Fruit fly (Drosophila melanogaster): ENCODE data around the gene CG34164.

DNA sequence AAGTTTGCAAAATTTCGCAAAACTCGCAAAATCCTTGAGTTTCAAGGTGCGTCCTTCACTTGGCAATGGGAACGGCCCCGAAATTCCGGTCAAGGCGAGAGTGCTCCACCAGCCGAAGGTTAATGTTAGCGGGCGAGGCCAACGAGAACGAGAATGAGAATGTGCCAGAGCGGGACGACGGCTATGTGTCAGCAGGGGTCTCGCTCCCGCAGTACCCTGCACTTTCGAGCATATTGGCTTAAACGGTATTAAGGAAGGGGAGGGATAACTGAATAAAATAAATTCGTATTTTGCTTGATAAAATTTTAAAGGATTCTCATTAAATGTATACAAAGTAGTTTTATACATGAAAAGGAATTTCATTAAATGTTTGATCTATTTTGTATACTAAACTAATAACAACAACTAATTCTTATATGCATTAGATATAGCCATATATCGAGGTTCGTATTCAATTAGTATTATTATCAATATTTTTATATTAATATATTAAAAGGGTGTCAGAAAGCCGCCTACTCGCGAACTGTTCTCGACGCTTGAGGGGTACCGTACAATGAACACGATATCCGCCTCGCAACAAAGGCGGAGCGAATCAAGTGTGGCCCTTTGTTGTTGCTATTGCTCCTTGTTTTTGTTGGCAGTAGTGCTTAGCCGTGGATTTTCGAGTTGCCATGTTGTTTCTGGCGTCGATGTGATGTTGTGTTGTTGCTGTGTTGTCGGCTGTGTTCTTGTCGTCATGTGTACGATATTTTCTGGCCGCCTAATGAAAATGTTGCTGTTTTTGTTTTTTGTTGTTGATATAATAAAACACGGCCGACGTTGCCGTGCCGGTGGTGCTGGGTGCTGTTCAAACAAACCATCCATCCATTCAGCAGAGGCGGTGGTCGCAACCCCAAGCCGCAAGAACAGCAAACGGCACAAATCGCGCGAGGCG is 49.5 kb upstream of the CG34164 start:
- TF ChIP-seq Sin3A (optimal IDR thresholded peaks at IDR 0.05): no peak
- TF ChIP-seq CG6254 (GFP tag; optimal IDR thresholded peaks at IDR 0.05): peak; percentile 81
- peak; percentile 95 for TF ChIP-seq CG1233 (GFP tag; optimal IDR thresholded peaks at IDR 0.05)
